Fruit fly (Drosophila melanogaster) whole organism, embryonic: Measurements from ENCODE around the gene CG15332.

Experiments
- Blimp-1 ChIP-seq: fragments of 200-800 bp; sonication (Bioruptor generic); optimal IDR thresholded peaks from 3 replicates; lab custom pipeline; 2018; ENCODE audit warnings: missing biosample characterization, missing genetic modification characterization, mild to moderate bottlenecking, moderate library complexity, missing genetic modification reagents
- CG10565 ChIP-seq: fragments of 200-800 bp; sonication (Bioruptor generic); optimal IDR thresholded peaks from 3 replicates; lab custom pipeline; 2016; ENCODE audit warnings: missing biosample characterization, mild to moderate bottlenecking, missing genetic modification characterization
- CG10979 ChIP-seq: fragments of 200-800 bp; sonication (Bioruptor generic); optimal IDR thresholded peaks from 2 replicates; lab custom pipeline; 2018; ENCODE audit warnings: missing biosample characterization, mild to moderate bottlenecking, missing genetic modification characterization, moderate library complexity
- CG11085 ChIP-seq: fragments of 200-800 bp; sonication (Bioruptor generic); IDR thresholded peaks from 2 replicates; pipeline ENCODE4 v1.3.6; 2022; ENCODE audit warnings: missing biosample characterization, missing genetic modification characterization
- CG11560 ChIP-seq: fragments of 200-800 bp; sonication (Bioruptor generic); IDR thresholded peaks from 3 replicates; pipeline ENCODE4 v1.3.6; 2022; ENCODE audit warnings: missing biosample characterization, missing genetic modification characterization
- CG12659 ChIP-seq: fragments of 200-800 bp; sonication (Bioruptor generic); optimal IDR thresholded peaks from 3 replicates; lab custom pipeline; 2017; ENCODE audit warnings: mild to moderate bottlenecking, missing biosample characterization, missing genetic modification reagents, missing genetic modification characterization
- CG15073 ChIP-seq: fragments of 200-800 bp; sonication (Bioruptor generic); optimal IDR thresholded peaks from 2 replicates; lab custom pipeline; 2016; ENCODE audit warnings: missing biosample characterization, missing genetic modification characterization
- CG16815 ChIP-seq: fragments of 200-800 bp; sonication (Bioruptor generic); optimal IDR thresholded peaks from 3 replicates; lab custom pipeline; 2017; ENCODE audit warnings: missing biosample characterization, mild to moderate bottlenecking, missing genetic modification characterization
- CG17361 ChIP-seq: fragments of 200-800 bp; sonication (Bioruptor generic); IDR thresholded peaks from 3 replicates; pipeline ENCODE4 v1.3.6; 2022; ENCODE audit warnings: missing biosample characterization, missing genetic modification characterization
- CG18619 ChIP-seq: fragments of 200-800 bp; sonication (Bioruptor generic); optimal IDR thresholded peaks from 3 replicates; lab custom pipeline; 2017; ENCODE audit warnings: missing biosample characterization, mild to moderate bottlenecking, missing genetic modification characterization
- CG2120 ChIP-seq: fragments of 200-800 bp; sonication (Bioruptor generic); optimal IDR thresholded peaks from 3 replicates; lab custom pipeline; 2016; ENCODE audit warnings: missing biosample characterization, missing genetic modification characterization
- CG33213 ChIP-seq: fragments of 200-800 bp; sonication (Bioruptor generic); optimal IDR thresholded peaks from 3 replicates; lab custom pipeline; 2016; ENCODE audit warnings: missing biosample characterization, missing genetic modification characterization
- CG33557 ChIP-seq: fragments of 200-800 bp; sonication (Bioruptor generic); optimal IDR thresholded peaks from 2 replicates; lab custom pipeline; 2019; ENCODE audit warnings: missing biosample characterization, mild to moderate bottlenecking, missing genetic modification characterization, moderate library complexity
- CG3407 ChIP-seq: fragments of 200-800 bp; sonication (Bioruptor generic); optimal IDR thresholded peaks from 2 replicates; lab custom pipeline; 2018; ENCODE audit warnings: missing biosample characterization, mild to moderate bottlenecking, missing genetic modification characterization
- CG3838 ChIP-seq: fragments of 200-800 bp; sonication (Bioruptor generic); optimal IDR thresholded peaks from 3 replicates; lab custom pipeline; 2016; ENCODE audit warnings: missing biosample characterization, missing genetic modification characterization
- CG3847 ChIP-seq: fragments of 200-800 bp; sonication (Bioruptor generic); IDR thresholded peaks from 2 replicates; pipeline ENCODE4 v1.3.6; 2022; ENCODE audit warnings: missing biosample characterization, missing genetic modification characterization
- CG4707 ChIP-seq: fragments of 200-800 bp; sonication (Bioruptor generic); optimal IDR thresholded peaks from 2 replicates; lab custom pipeline; 2018; ENCODE audit warnings: missing biosample characterization, mild to moderate bottlenecking, missing genetic modification characterization, moderate library complexity
- CG6175 ChIP-seq: fragments of 200-800 bp; sonication (Bioruptor generic); IDR thresholded peaks from 3 replicates; pipeline ENCODE4 v1.3.6; 2022; ENCODE audit warnings: missing biosample characterization, missing genetic modification characterization
- CG7357 ChIP-seq: fragments of 200-800 bp; sonication (Bioruptor generic); IDR thresholded peaks from 3 replicates; pipeline ENCODE4 v1.3.6; 2022; ENCODE audit warnings: missing biosample characterization, missing genetic modification characterization
- CG8281 ChIP-seq: fragments of 200-800 bp; sonication (Bioruptor generic); optimal IDR thresholded peaks from 2 replicates; lab custom pipeline; 2018; ENCODE audit warnings: missing biosample characterization, mild to moderate bottlenecking, missing genetic modification characterization, moderate library complexity
- CG8290 ChIP-seq, 3 experiments: fragments of 200-800 bp; sonication (Bioruptor generic); optimal IDR thresholded peaks; 2 replicates each; lab custom pipeline; 2016 to 2019; ENCODE audit warnings: missing biosample characterization in 3 of 3, missing genetic modification characterization in 3 of 3, mild to moderate bottlenecking in 2 of 3, moderate library complexity in 1 of 3
- CG9437 ChIP-seq: fragments of 200-800 bp; sonication (Bioruptor generic); optimal IDR thresholded peaks from 2 replicates; lab custom pipeline; 2018; ENCODE audit warnings: missing biosample characterization, mild to moderate bottlenecking, missing genetic modification characterization
- D19B ChIP-seq: fragments of 200-800 bp; sonication (Bioruptor generic); optimal IDR thresholded peaks from 2 replicates; lab custom pipeline; 2017; ENCODE audit warnings: missing biosample characterization, mild to moderate bottlenecking, missing genetic modification characterization
- Dip2 ChIP-seq: fragments of 200-800 bp; sonication (Bioruptor generic); IDR thresholded peaks from 2 replicates; pipeline ENCODE4 v1.3.6; 2022; ENCODE audit warnings: missing biosample characterization, missing genetic modification characterization
- Fer1 ChIP-seq: fragments of 200-800 bp; sonication (Bioruptor generic); optimal IDR thresholded peaks from 2 replicates; lab custom pipeline; 2017; ENCODE audit warnings: missing biosample characterization, mild to moderate bottlenecking, missing genetic modification characterization
- HLH3B ChIP-seq: fragments of 200-800 bp; sonication (Bioruptor generic); IDR thresholded peaks from 2 replicates; pipeline ENCODE4 v1.3.6; 2022; ENCODE audit warnings: missing biosample characterization, missing genetic modification characterization
- HmgZ ChIP-seq: fragments of 200-800 bp; sonication (Bioruptor generic); optimal IDR thresholded peaks from 2 replicates; lab custom pipeline; 2018; ENCODE audit warnings: missing biosample characterization, mild to moderate bottlenecking, missing genetic modification characterization
- Hr39 ChIP-seq: fragments of >200 bp; optimal IDR thresholded peaks from 2 replicates; lab custom pipeline; 2017
- Med ChIP-seq: fragments of 200-800 bp; sonication (Bioruptor generic); peaks from one replicate; lab custom pipeline; 2016; ENCODE audit warnings: missing biosample characterization, missing genetic modification characterization, mild to moderate bottlenecking, inconsistent platforms, moderate library complexity
- Nf-YB ChIP-seq: fragments of 200-800 bp; sonication (Bioruptor generic); optimal IDR thresholded peaks from 3 replicates; lab custom pipeline; 2019; ENCODE audit warnings: missing biosample characterization, mild to moderate bottlenecking, missing genetic modification characterization, moderate library complexity
- Opbp ChIP-seq: fragments of 200-800 bp; sonication (Bioruptor generic); IDR thresholded peaks from 3 replicates; pipeline ENCODE4 v1.3.6; 2022; ENCODE audit warnings: missing biosample characterization, missing genetic modification characterization; ENCODE audit not compliant: partially characterized antibody
- Six4 ChIP-seq: fragments of 200-800 bp; sonication (Bioruptor generic); optimal IDR thresholded peaks from 2 replicates; lab custom pipeline; 2016; ENCODE audit warnings: missing biosample characterization, missing genetic modification characterization
- Spps ChIP-seq: fragments of 200-800 bp; sonication (Bioruptor generic); optimal IDR thresholded peaks from 2 replicates; lab custom pipeline; 2018; ENCODE audit warnings: missing biosample characterization, mild to moderate bottlenecking, missing genetic modification characterization
- Taf1 ChIP-seq: fragments of 200-800 bp; sonication (Bioruptor generic); IDR thresholded peaks from 2 replicates; pipeline ENCODE4 v1.3.6; 2022; ENCODE audit warnings: missing biosample characterization, missing genetic modification characterization
- aop ChIP-seq: fragments of 200-800 bp; sonication (Bioruptor generic); IDR thresholded peaks from 2 replicates; pipeline ENCODE4 v1.3.6; 2022; ENCODE audit warnings: missing biosample characterization, missing genetic modification characterization
- btn ChIP-seq: fragments of 200-800 bp; sonication (Bioruptor generic); optimal IDR thresholded peaks from 2 replicates; lab custom pipeline; 2016; ENCODE audit warnings: missing biosample characterization, missing genetic modification characterization
- chif ChIP-seq, 2 experiments: fragments of 200-800 bp; sonication (Bioruptor generic); optimal IDR thresholded peaks; 3 replicates each; lab custom pipeline; 2016; ENCODE audit warnings: missing biosample characterization in 2 of 2, missing genetic modification characterization in 2 of 2
- eyg ChIP-seq: fragments of 200-800 bp; sonication (Bioruptor generic); optimal IDR thresholded peaks from 3 replicates; lab custom pipeline; 2016; ENCODE audit warnings: missing biosample characterization, missing genetic modification characterization
- fd64A ChIP-seq: fragments of 200-800 bp; sonication (Bioruptor generic); optimal IDR thresholded peaks from 3 replicates; lab custom pipeline; 2018; ENCODE audit warnings: missing biosample characterization, mild to moderate bottlenecking, missing genetic modification characterization
- gro ChIP-seq: fragments of 200-800 bp; sonication (Bioruptor generic); optimal IDR thresholded peaks from 2 replicates; lab custom pipeline; 2016; ENCODE audit warnings: missing biosample characterization, missing genetic modification characterization
- ind ChIP-seq: fragments of 200-800 bp; sonication (Bioruptor generic); optimal IDR thresholded peaks from 3 replicates; lab custom pipeline; 2016; ENCODE audit warnings: missing biosample characterization, missing genetic modification characterization
- jing ChIP-seq: fragments of 200-800 bp; sonication (Bioruptor generic); optimal IDR thresholded peaks from 2 replicates; lab custom pipeline; 2018; ENCODE audit warnings: missing biosample characterization, mild to moderate bottlenecking, missing genetic modification characterization
- kay ChIP-seq: fragments of 200-800 bp; sonication (Bioruptor generic); optimal IDR thresholded peaks from 2 replicates; lab custom pipeline; 2016; ENCODE audit warnings: missing biosample characterization, missing genetic modification characterization
- lab ChIP-seq: fragments of 200-800 bp; sonication (Bioruptor generic); optimal IDR thresholded peaks from 3 replicates; lab custom pipeline; 2017; ENCODE audit warnings: missing biosample characterization, missing genetic modification characterization, mild to moderate bottlenecking, moderate library complexity, missing genetic modification reagents
- lov ChIP-seq, 2 experiments: fragments of 200-800 bp in 1 of 2; fragments of >200 bp in 1 of 2; sonication (Bioruptor generic) in 1 of 2; IDR thresholded peaks in 1 of 2; optimal IDR thresholded peaks in 1 of 2; 2 replicates in 1 of 2; 3 replicates in 1 of 2; pipeline versions ENCODE4 v1.3.6 to Lab custom; 2017 to 2022; ENCODE audit warnings: missing biosample characterization in 1 of 2, missing genetic modification characterization in 1 of 2
- nau ChIP-seq: fragments of 200-800 bp; sonication (Bioruptor generic); optimal IDR thresholded peaks from 3 replicates; lab custom pipeline; 2017; ENCODE audit warnings: missing biosample characterization, mild to moderate bottlenecking, missing genetic modification characterization, missing genetic modification reagents
- pnt ChIP-seq: fragments of 200-800 bp; sonication (Bioruptor generic); optimal IDR thresholded peaks from 3 replicates; lab custom pipeline; 2016; ENCODE audit warnings: missing biosample characterization, missing genetic modification characterization
- psq ChIP-seq: fragments of 200-800 bp; sonication (Bioruptor generic); optimal IDR thresholded peaks from 2 replicates; lab custom pipeline; 2017; ENCODE audit warnings: missing biosample characterization, missing genetic modification characterization
- unc-4 ChIP-seq: fragments of 200-800 bp; sonication (Bioruptor generic); IDR thresholded peaks from 2 replicates; pipeline ENCODE4 v1.3.6; 2022; ENCODE audit warnings: missing biosample characterization, missing genetic modification characterization; ENCODE audit not compliant: partially characterized antibody

Gene CG15332

DNA sequence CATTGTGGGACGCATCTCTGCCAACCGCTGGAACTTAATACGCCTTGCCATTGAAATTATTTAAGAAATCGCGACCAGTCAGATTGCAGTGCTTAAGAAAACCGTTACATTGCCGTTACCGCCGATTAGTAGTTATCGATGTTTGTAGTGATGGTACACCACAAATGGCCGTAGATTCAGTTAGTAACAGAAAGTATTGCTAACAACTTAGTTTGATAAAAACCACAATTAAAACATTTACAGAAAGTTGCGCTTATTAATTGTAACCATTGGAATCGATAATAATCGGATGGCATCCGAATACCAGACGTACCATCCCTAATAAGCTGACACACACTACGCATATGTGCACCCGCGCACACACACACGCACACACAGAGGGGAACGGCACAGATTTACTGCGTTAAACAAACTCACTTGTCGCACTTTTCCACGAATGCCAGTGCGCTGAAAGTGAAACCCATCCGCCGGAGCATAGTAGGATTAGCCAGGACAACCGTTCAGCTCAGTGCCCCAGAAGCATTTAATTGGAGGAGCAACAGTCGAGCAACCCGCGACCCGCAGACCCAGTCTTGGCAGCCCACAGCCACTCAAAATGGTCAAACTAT lies 35.6 kb downstream of the CG15332 start, which contains the start of the genes hdm and Ykt6 (continued):
- peak; percentile 66 for TF ChIP-seq CG10979 (tag; lab: Kevin White, UChicago)
- TF ChIP-seq CG10565 (GFP tag; lab: Kevin White, UChicago), result no peak
- TF ChIP-seq Fer1 (GFP tag; lab: Kevin White, UChicago), result peak; percentile 79
- peak; percentile 43 for TF ChIP-seq psq (GFP tag; lab: Kevin White, UChicago)
- peak; percentile 61 for TF ChIP-seq eyg (GFP tag; lab: Kevin White, UChicago)
- TF ChIP-seq pnt (GFP tag; lab: Kevin White, UChicago), result peak; percentile 76
- TF ChIP-seq jing (GFP tag; lab: Kevin White, UChicago), result no peak
- peak; percentile 77 for TF ChIP-seq HLH3B
- TF ChIP-seq CG8281 (tag; lab: Kevin White, UChicago), result no peak
- no peak for TF ChIP-seq lab (GFP tag; lab: Kevin White, UChicago)
- TF ChIP-seq CG2120 (GFP tag; lab: Kevin White, UChicago), result peak; percentile 89
- peak; percentile 90 for TF ChIP-seq Opbp
- TF ChIP-seq chif (GFP tag; optimal IDR thresholded peaks at IDR 0.05; lab: Kevin White, UChicago), result peak; percentile 68 to 81
- TF ChIP-seq D19B (GFP tag; lab: Kevin White, UChicago), result peak; percentile 31
- TF ChIP-seq CG4707 (GFP tag; lab: Kevin White, UChicago), result no peak
- TF ChIP-seq kay (GFP tag; lab: Kevin White, UChicago), result peak; percentile 79
- TF ChIP-seq CG16815 (GFP tag; lab: Kevin White, UChicago), result no peak
- no peak for TF ChIP-seq lov (optimal IDR thresholded peaks at IDR 0.05; lab: Kevin White, UChicago)
- TF ChIP-seq lov (GFP tag; IDR thresholded peaks at IDR 0.05; lab: Robert Waterston, UW), result peak; percentile 69; the same call in 1 of the 3 replicates
- no peak for TF ChIP-seq CG3838
- no peak for TF ChIP-seq Hr39 (lab: Kevin White, UChicago)
- peak; percentile 68 for TF ChIP-seq Six4 (GFP tag; lab: Kevin White, UChicago)
- TF ChIP-seq CG18619 (GFP tag; lab: Kevin White, UChicago), result peak; percentile 51
- TF ChIP-seq CG8290 (GFP tag; optimal IDR thresholded peaks at IDR 0.05; lab: Kevin White, UChicago), result peak; percentile 68
- peak in 1 of 2 experiments; percentile 14 for TF ChIP-seq CG8290 (tag; optimal IDR thresholded peaks at IDR 0.05; lab: Kevin White, UChicago)
- TF ChIP-seq CG12659 (GFP tag; lab: Kevin White, UChicago), result peak; percentile 81
- peak; percentile 39 for TF ChIP-seq CG9437 (GFP tag; lab: Kevin White, UChicago)
- peak; percentile 84 for TF ChIP-seq CG3847 (GFP tag; lab: Robert Waterston, UW)
- no peak for TF ChIP-seq CG15073 (GFP tag; lab: Kevin White, UChicago)
- TF ChIP-seq CG11085 (GFP tag; lab: Robert Waterston, UW), result peak; percentile 68
- no peak for TF ChIP-seq Blimp-1 (GFP tag; lab: Kevin White, UChicago)
- no peak for TF ChIP-seq CG3407
- TF ChIP-seq CG6175 (GFP tag; lab: Robert Waterston, UW), result peak; percentile 73; the same call in 1 of the 3 replicates
- TF ChIP-seq Spps (tag; lab: Kevin White, UChicago), result peak; percentile 70
- TF ChIP-seq nau, result no peak
- TF ChIP-seq CG7357, result peak; percentile 45; the same call in 1 of the 3 replicates
- peak; percentile 97 for TF ChIP-seq unc-4
- TF ChIP-seq HmgZ (tag; lab: Kevin White, UChicago), result peak; percentile 90
- TF ChIP-seq CG11560 (tag; lab: Robert Waterston, UW), result peak; percentile 65; the same call in 2 of the 3 replicates
- peak; percentile 66 for TF ChIP-seq CG33557 (GFP tag; lab: Kevin White, UChicago)
- TF ChIP-seq Nf-YB, result peak; percentile 47
- TF ChIP-seq Med (GFP tag; lab: Kevin White, UChicago), result peak; percentile 97
- TF ChIP-seq CG17361 (GFP tag; lab: Robert Waterston, UW), result no peak; the same call in 2 of the 3 replicates
- TF ChIP-seq Taf1 (GFP tag; lab: Robert Waterston, UW), result peak; percentile 80; the same call in 1 of the 2 replicates
- TF ChIP-seq gro (GFP tag; lab: Kevin White, UChicago), result peak; percentile 86
- no peak for TF ChIP-seq Dip2 (GFP tag; lab: Robert Waterston, UW)
- peak; percentile 72 for TF ChIP-seq CG33213 (GFP tag; lab: Kevin White, UChicago)
- peak; percentile 23 for TF ChIP-seq btn (GFP tag; lab: Kevin White, UChicago)
- peak; percentile 43; the same call in 1 of the 2 replicates for TF ChIP-seq aop (GFP tag; lab: Robert Waterston, UW)
- no peak for TF ChIP-seq ind (GFP tag; lab: Kevin White, UChicago)
- TF ChIP-seq fd64A, result no peak
